Worm (Caenorhabditis elegans): ENCODE data around the gene hmgs-1.
"Not testable (repeated sequence)": the region's sequence is repeated elsewhere in the genome, so short reads cannot be mapped to it uniquely, and the experiment has no call there.

The hmgs-1 gene

ce11 chrV:5666036-5666729 lies 18.2 kb downstream of the hmgs-1 start, which contains the start of gene C14C11.7:
Gene C14C11.7 (minus strand): TSS chrV:5666086.
- TF ChIP-seq nhr-237 (tag; optimal IDR thresholded peaks at IDR 0.05) = no peak
- TF ChIP-seq M03D4.4 (tag; optimal IDR thresholded peaks at IDR 0.05) = no peak
- TF ChIP-seq lsy-2 (tag; optimal IDR thresholded peaks at IDR 0.05) = no peak
- no peak for TF ChIP-seq unc-62 (GFP tag; optimal IDR thresholded peaks at IDR 0.05)
- no peak for TF ChIP-seq nhr-12 (tag; optimal IDR thresholded peaks at IDR 0.05)

ce11 chrV:5663317-5663716 lies 21.1 kb downstream of the hmgs-1 start, which contains the start of gene C14C11.1:
Gene C14C11.1 (plus strand): TSS chrV:5663617.
- TF ChIP-seq pha-4 (tag; optimal IDR thresholded peaks at IDR 0.05); elt-3 (tag; optimal IDR thresholded peaks at IDR 0.05); bed-3 (GFP tag; optimal IDR thresholded peaks at IDR 0.05): not testable (repeated sequence)

ce11 chrV:5660604-5661209 lies 23.7 kb downstream of the hmgs-1 start, which contains the start of the genes mut-14 and C14C11.2:
Gene mut-14 (minus strand): TSS chrV:5660704.
Gene C14C11.2 (plus strand): TSS chrV:5661159.
- TF ChIP-seq lin-13 (tag; optimal IDR thresholded peaks at IDR 0.05) = no peak
- TF ChIP-seq lsy-2 (tag; optimal IDR thresholded peaks at IDR 0.05) = no peak
- no peak for TF ChIP-seq nhr-28 (tag; optimal IDR thresholded peaks at IDR 0.05)
- TF ChIP-seq sem-2 (GFP tag; optimal IDR thresholded peaks at IDR 0.05) = no peak
- TF ChIP-seq sptf-1 (tag; optimal IDR thresholded peaks at IDR 0.05) = no peak
- TF ChIP-seq drap-1 (GFP tag; optimal IDR thresholded peaks at IDR 0.05) = no peak
- TF ChIP-seq nhr-2 (tag; optimal IDR thresholded peaks at IDR 0.05) = no peak
- no peak for TF ChIP-seq ham-2 (GFP tag; optimal IDR thresholded peaks at IDR 0.05)
- no peak for TF ChIP-seq ceh-39 (tag; optimal IDR thresholded peaks at IDR 0.05)
- TF ChIP-seq ceh-43 (GFP tag; optimal IDR thresholded peaks at IDR 0.05) = no peak
- no peak for TF ChIP-seq nhr-76 (tag; optimal IDR thresholded peaks at IDR 0.05)
- no peak for TF ChIP-seq elt-3 (tag; optimal IDR thresholded peaks at IDR 0.05)
- no peak for TF ChIP-seq hlh-1 (tag; optimal IDR thresholded peaks at IDR 0.05)

- TF ChIP-seq unc-39 (tag; optimal IDR thresholded peaks at IDR 0.05) (no peak), lsy-2 (tag; optimal IDR thresholded peaks at IDR 0.05) (no peak), bed-3 (GFP tag; optimal IDR thresholded peaks at IDR 0.05) (no peak), tbx-8 (GFP tag; optimal IDR thresholded peaks at IDR 0.05) (no peak), M03D4.4 (tag; optimal IDR thresholded peaks at IDR 0.05) (no peak), blmp-1 (tag; optimal IDR thresholded peaks at IDR 0.05) (no peak), mep-1 (tag; optimal IDR thresholded peaks at IDR 0.05) (no peak), elt-3 (tag; optimal IDR thresholded peaks at IDR 0.05) (no peak), sptf-1 (tag; optimal IDR thresholded peaks at IDR 0.05) (no peak), nhr-237 (tag; optimal IDR thresholded peaks at IDR 0.05) (no peak), flh-1 (GFP tag; optimal IDR thresholded peaks at IDR 0.05) (no peak)
These were observed 30.3 kb downstream of the hmgs-1 start, which contains the start of gene hex-2 for ce11 chrV:5653990-5654499. Gene hex-2 (plus strand): TSS chrV:5654449.

ce11 chrV:5651905-5652304 lies 32.5 kb downstream of the hmgs-1 start:
- TF ChIP-seq ces-1 (GFP tag; optimal IDR thresholded peaks at IDR 0.05) = peak; percentile 3
- no peak for TF ChIP-seq ceh-43 (GFP tag; optimal IDR thresholded peaks at IDR 0.05)

ce11 chrV:5647359-5647758 lies 37.0 kb downstream of the hmgs-1 start, which contains the start of gene C14C11.4:
Gene C14C11.4 (plus strand): TSS chrV:5647610.
- TF ChIP-seq sem-2 (GFP tag; optimal IDR thresholded peaks at IDR 0.05) (no peak), elt-1 (tag; optimal IDR thresholded peaks at IDR 0.05; ENCODE audit: borderline replicate concordance, insufficient read depth) (no peak), mls-2 (tag; optimal IDR thresholded peaks at IDR 0.05) (no peak), lin-32 (GFP tag; optimal IDR thresholded peaks at IDR 0.05) (no peak), tbx-8 (GFP tag; optimal IDR thresholded peaks at IDR 0.05) (no peak), blmp-1 (tag; optimal IDR thresholded peaks at IDR 0.05) (no peak), bed-3 (GFP tag; optimal IDR thresholded peaks at IDR 0.05) (no peak), nhr-12 (tag; optimal IDR thresholded peaks at IDR 0.05) (no peak), M03D4.4 (tag; optimal IDR thresholded peaks at IDR 0.05) (no peak), ceh-39 (tag; optimal IDR thresholded peaks at IDR 0.05) (no peak), ceh-83 (GFP tag; optimal IDR thresholded peaks at IDR 0.05) (no peak)
